Fruit fly (Drosophila melanogaster): ENCODE results near the gene mia.

DNA sequence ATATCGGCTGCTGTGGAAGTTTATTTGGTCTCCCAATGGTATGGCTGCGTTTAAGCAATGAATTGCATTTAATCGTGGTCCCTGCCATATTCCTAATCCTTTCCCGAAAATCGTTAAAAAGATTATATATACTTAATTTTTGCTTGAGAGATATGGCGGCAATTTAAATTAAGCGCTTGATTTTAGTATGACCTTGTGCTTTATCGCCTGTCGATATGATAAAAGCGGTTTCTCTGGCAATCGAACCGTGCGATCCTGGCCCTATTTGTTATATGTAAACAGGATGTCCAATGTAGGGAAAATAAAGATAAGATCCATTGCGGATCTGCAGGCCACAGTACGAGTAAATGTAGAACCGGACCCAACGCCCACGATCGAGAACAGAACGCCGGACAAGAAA lies 3.9 kb upstream of the mia start, which contains the start of gene Snm1:
- TF ChIP-seq CG7101 (tag; optimal IDR thresholded peaks at IDR 0.05) (no peak), Crg-1 (GFP tag; optimal IDR thresholded peaks at IDR 0.05) (no peak), CG1620 (GFP tag; optimal IDR thresholded peaks at IDR 0.05) (no peak), CG14711 (tag; optimal IDR thresholded peaks at IDR 0.05) (no peak), cic (GFP tag; optimal IDR thresholded peaks at IDR 0.05) (no peak), ovo (GFP tag; optimal IDR thresholded peaks at IDR 0.05) (no peak), Hr96 (GFP tag; optimal IDR thresholded peaks at IDR 0.05) (no peak), Mnt (GFP tag; optimal IDR thresholded peaks at IDR 0.05) (no peak), CG11617 (GFP tag; optimal IDR thresholded peaks at IDR 0.05) (no peak), cnc (optimal IDR thresholded peaks at IDR 0.05) (no peak), kay (GFP tag; ENCODE audit: borderline replicate concordance) (no peak), bab1 (GFP tag; optimal IDR thresholded peaks at IDR 0.05) (no peak)

Data from whole organism, adult.